Fruit fly (Drosophila melanogaster): ENCODE results near the gene CG42486.

DNA sequence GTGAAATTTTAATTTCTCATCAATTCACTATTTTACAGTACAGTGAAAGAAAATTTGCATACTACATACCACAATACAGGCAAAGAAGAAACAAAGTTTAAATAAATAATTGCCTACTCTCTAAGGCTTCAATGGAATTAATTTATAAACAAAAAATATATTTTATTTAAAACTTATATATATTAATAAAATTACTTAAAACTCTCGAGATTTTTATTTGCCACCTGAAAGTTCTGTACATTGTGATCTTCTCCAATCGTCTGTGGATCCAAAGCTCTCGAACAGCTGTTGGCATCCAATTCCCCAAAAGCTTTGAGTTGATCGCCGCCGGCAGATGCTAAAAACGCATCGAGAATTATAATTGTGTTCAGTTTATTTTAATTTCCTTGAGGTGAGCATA lies 6.7 kb downstream of the CG42486 start, which contains the start of gene Mal-B2:
- no peak for TF ChIP-seq CG32121 (GFP tag; IDR thresholded peaks at IDR 0.05)
- TF ChIP-seq Pif1B (GFP tag; optimal IDR thresholded peaks at IDR 0.05) = no peak

Data from whole organism, pupa.